Worm (Caenorhabditis elegans): Measurements from ENCODE around the gene D2062.1.

ce11 chrII:2622480-2622879, 8.8 kb upstream of the D2062.1 start, which contains the start of gene D2062.5:
- no peak for TF ChIP-seq hlh-17 (GFP tag; optimal IDR thresholded peaks at IDR 0.05; ENCODE audit: borderline replicate concordance)
- no peak for TF ChIP-seq lin-39 (tag; optimal IDR thresholded peaks at IDR 0.05)
- TF ChIP-seq fkh-8 (tag; optimal IDR thresholded peaks at IDR 0.05): no peak
- TF ChIP-seq mep-1 (tag; optimal IDR thresholded peaks at IDR 0.05): no peak
- TF ChIP-seq C34B4.2 (tag; optimal IDR thresholded peaks at IDR 0.05): no peak
- no peak for TF ChIP-seq dpl-1 (GFP tag; optimal IDR thresholded peaks at IDR 0.05)
- TF ChIP-seq nhr-11 (tag; optimal IDR thresholded peaks at IDR 0.05): no peak
- TF ChIP-seq unc-62 (GFP tag; optimal IDR thresholded peaks at IDR 0.05): no peak
- no peak for TF ChIP-seq aly-2 (tag; optimal IDR thresholded peaks at IDR 0.05)
